Fruit fly (Drosophila melanogaster): ENCODE measurements around the gene CG9483.

dm6 chr2L:8852235-8852634, 14.3 kb upstream of the CG9483 start:
- TF ChIP-seq CG9948 (tag; optimal IDR thresholded peaks at IDR 0.05): no peak
- no peak for TF ChIP-seq EcR (GFP tag; optimal IDR thresholded peaks at IDR 0.05)
- no peak for TF ChIP-seq CG4496 (GFP tag; IDR thresholded peaks at IDR 0.05)
- TF ChIP-seq CG12605 (GFP tag; IDR thresholded peaks at IDR 0.05): no peak
- TF ChIP-seq CG32121 (GFP tag; IDR thresholded peaks at IDR 0.05): no peak
- no peak for TF ChIP-seq CG17806 (tag; optimal IDR thresholded peaks at IDR 0.05)
- no peak for TF ChIP-seq CG13204 (GFP tag; optimal IDR thresholded peaks at IDR 0.05)
- TF ChIP-seq Pif1B (GFP tag; optimal IDR thresholded peaks at IDR 0.05): no peak
- TF ChIP-seq D1 (tag; optimal IDR thresholded peaks at IDR 0.05): no peak
- no peak for TF ChIP-seq CG15710 (tag; optimal IDR thresholded peaks at IDR 0.05)
- TF ChIP-seq fd96Ca (GFP tag; IDR thresholded peaks at IDR 0.05): no peak
- TF ChIP-seq CG10348 (GFP tag; IDR thresholded peaks at IDR 0.05): no peak
- TF ChIP-seq CG8159 (tag; optimal IDR thresholded peaks at IDR 0.05): no peak
